Fruit fly (Drosophila melanogaster): Measurements from ENCODE around the gene Ptp61F.

Ptp61F gene

DNA sequence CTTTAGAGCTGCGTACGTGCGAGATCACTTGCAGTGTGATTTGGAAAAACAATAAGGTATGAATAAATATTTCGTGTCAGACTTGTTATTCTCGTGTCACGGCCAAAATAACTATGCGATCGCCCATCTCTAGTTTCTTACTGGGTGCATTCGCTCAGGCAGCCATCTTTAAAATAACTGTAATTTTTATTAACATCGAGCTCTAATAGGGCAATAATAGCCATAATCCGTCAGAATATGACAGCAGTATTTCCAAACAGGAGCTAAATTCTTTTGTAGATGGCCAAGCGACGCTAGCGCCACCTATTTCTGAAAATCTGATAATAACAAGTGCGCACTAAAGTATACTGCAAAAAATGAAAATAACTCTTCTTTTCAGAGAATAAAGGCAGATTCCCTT lies 123.0 kb downstream of the Ptp61F start:
- peak; percentile 86 for TF ChIP-seq oc (tag; optimal IDR thresholded peaks at IDR 0.05)
- 0 out of 2 replicates have a peak, but pooled peaks have one; percentile 33 for TF ChIP-seq HLH3B (GFP tag; IDR thresholded peaks at IDR 0.05)
- TF ChIP-seq CG34224 (GFP tag; IDR thresholded peaks at IDR 0.05; ENCODE audit: partially characterized antibody): peak; percentile 92
- TF ChIP-seq CG31224 (GFP tag; IDR thresholded peaks at IDR 0.05): no peak
- no peak for TF ChIP-seq Doc2 (GFP tag; IDR thresholded peaks at IDR 0.05)
- TF ChIP-seq B-H1 (GFP tag; IDR thresholded peaks at IDR 0.05): no peak
- peak; percentile 55 for TF ChIP-seq lab (GFP tag; optimal IDR thresholded peaks at IDR 0.05)
- TF ChIP-seq Tbp (GFP tag; optimal IDR thresholded peaks at IDR 0.05): no peak
- TF ChIP-seq fu2 (GFP tag; optimal IDR thresholded peaks at IDR 0.05): no peak
- peak; percentile 73 for TF ChIP-seq nerfin-2 (GFP tag; IDR thresholded peaks at IDR 0.05; ENCODE audit: partially characterized antibody)
- peak; percentile 18 for TF ChIP-seq CG15601 (tag; optimal IDR thresholded peaks at IDR 0.05)
- no peak for TF ChIP-seq grn (GFP tag; optimal IDR thresholded peaks at IDR 0.05)
- peak; percentile 32 for TF ChIP-seq Sox102F (GFP tag; optimal IDR thresholded peaks at IDR 0.05)
- TF ChIP-seq emc (GFP tag; optimal IDR thresholded peaks at IDR 0.05): no peak
- TF ChIP-seq ham (GFP tag; IDR thresholded peaks at IDR 0.05): no peak
- TF ChIP-seq CG10979 (tag; optimal IDR thresholded peaks at IDR 0.05): peak; percentile 35
- peak; percentile 98 for TF ChIP-seq CTCF (GFP tag; optimal IDR thresholded peaks at IDR 0.05)
- peak; percentile 86 for TF ChIP-seq unc-4 (GFP tag; IDR thresholded peaks at IDR 0.05; ENCODE audit: partially characterized antibody)
- TF ChIP-seq Neu2 (GFP tag; optimal IDR thresholded peaks at IDR 0.05; ENCODE audit: borderline replicate concordance): no peak
- TF ChIP-seq HHEX (GFP tag; optimal IDR thresholded peaks at IDR 0.05): no peak
- peak in 1 of 2 experiments; percentile 11 for TF ChIP-seq tll (GFP tag; optimal IDR thresholded peaks at IDR 0.05)
- TF ChIP-seq Hr39 (optimal IDR thresholded peaks at IDR 0.05): no peak
- no peak for TF ChIP-seq CG3065 (GFP tag; optimal IDR thresholded peaks at IDR 0.05)
- no peak for TF ChIP-seq BtbVII (GFP tag; optimal IDR thresholded peaks at IDR 0.05)
- TF ChIP-seq B-H2 (GFP tag; optimal IDR thresholded peaks at IDR 0.05): peak; percentile 5
- TF ChIP-seq pros (GFP tag; optimal IDR thresholded peaks at IDR 0.05): peak; percentile 90
- peak; percentile 11 for TF ChIP-seq repo (GFP tag; optimal IDR thresholded peaks at IDR 0.05)
- peak; percentile 54 for TF ChIP-seq CG8924 (tag; optimal IDR thresholded peaks at IDR 0.05)
- no peak for TF ChIP-seq Aef1 (GFP tag; IDR thresholded peaks at IDR 0.05)
- TF ChIP-seq ems (GFP tag; optimal IDR thresholded peaks at IDR 0.05): peak; percentile 22
- TF ChIP-seq inv (GFP tag; IDR thresholded peaks at IDR 0.05; ENCODE audit: partially characterized antibody): peak; percentile 73
- TF ChIP-seq NK7.1 (GFP tag; optimal IDR thresholded peaks at IDR 0.05): peak; percentile 48
- peak; percentile 30 to 38 for TF ChIP-seq Hr51 (GFP tag; optimal IDR thresholded peaks at IDR 0.05)
- no peak for TF ChIP-seq Fer3 (tag; optimal IDR thresholded peaks at IDR 0.05)
- peak; percentile 79 for TF ChIP-seq stwl (tag; optimal IDR thresholded peaks at IDR 0.05)
- TF ChIP-seq ATbp (GFP tag; optimal IDR thresholded peaks at IDR 0.05): no peak
- peak; percentile 77 for TF ChIP-seq odd (GFP tag; optimal IDR thresholded peaks at IDR 0.05)
- TF ChIP-seq ro (GFP tag; IDR thresholded peaks at IDR 0.05): no peak
- TF ChIP-seq CG8478 (optimal IDR thresholded peaks at IDR 0.05): no peak
- TF ChIP-seq vvl (GFP tag; IDR thresholded peaks at IDR 0.05): peak; percentile 68
- TF ChIP-seq Ets97D (GFP tag; optimal IDR thresholded peaks at IDR 0.05): peak; percentile 56
- no peak for TF ChIP-seq mirr (GFP tag; optimal IDR thresholded peaks at IDR 0.05)
- peak; percentile 50 for TF ChIP-seq CG1603 (tag; optimal IDR thresholded peaks at IDR 0.05)
- peak; percentile 13 for TF ChIP-seq CG9817 (tag; optimal IDR thresholded peaks at IDR 0.05)
- no peak for TF ChIP-seq Poxn (GFP tag; IDR thresholded peaks at IDR 0.05)
- TF ChIP-seq CG2678 (tag; optimal IDR thresholded peaks at IDR 0.05): peak; percentile 21
- TF ChIP-seq CG7357 (GFP tag; IDR thresholded peaks at IDR 0.05): no peak
- peak; percentile 29 for TF ChIP-seq CG12391 (tag; optimal IDR thresholded peaks at IDR 0.05)
- no peak for TF ChIP-seq CG10959 (GFP tag; IDR thresholded peaks at IDR 0.05)
- TF ChIP-seq CG34422 (GFP tag; IDR thresholded peaks at IDR 0.05): peak; percentile 22; the same call in 1 of the 3 replicates
- TF ChIP-seq CG15696 (tag; optimal IDR thresholded peaks at IDR 0.05): peak; percentile 36
- no peak for TF ChIP-seq ab (GFP tag; optimal IDR thresholded peaks at IDR 0.05)

Data from whole organism, embryonic.